Fruit fly (Drosophila melanogaster): Measurements from ENCODE around the gene Diap1.

DNA sequence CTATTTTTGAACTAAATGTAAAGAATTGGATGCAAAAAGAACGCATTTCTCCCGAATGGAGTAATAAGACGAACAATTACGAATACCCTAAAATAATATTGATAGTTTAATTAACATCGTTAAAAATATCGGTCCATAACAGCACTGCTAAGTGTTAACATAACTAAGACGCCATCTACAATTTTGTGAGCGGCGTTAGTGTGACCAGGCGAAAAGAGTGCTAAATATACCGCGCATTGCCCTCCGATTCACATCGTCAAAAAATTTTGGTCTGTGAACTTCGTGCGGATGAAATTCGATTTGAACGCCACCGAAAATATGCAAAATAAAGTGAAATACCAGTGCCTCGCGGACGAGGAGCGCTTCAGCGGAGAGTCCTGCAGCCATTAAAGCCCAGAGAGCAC, 887 bp upstream of the Diap1 start, which contains the start of gene Mbs:
- TF ChIP-seq CG13204 (GFP tag; optimal IDR thresholded peaks at IDR 0.05) = no peak
- no peak for TF ChIP-seq CG32121 (GFP tag; IDR thresholded peaks at IDR 0.05)
- no peak for TF ChIP-seq EcR (GFP tag; optimal IDR thresholded peaks at IDR 0.05)
